Fruit fly (Drosophila melanogaster) whole organism, prepupa: Measurements from ENCODE around the gene ebd1.

Experiments used
- Blimp-1 ChIP-seq: fragments of 200-800 bp; sonication (Bioruptor generic); optimal IDR thresholded peaks from 3 replicates; lab custom pipeline; 2017; ENCODE audit warnings: missing biosample characterization, missing genetic modification characterization, mild to moderate bottlenecking, moderate library complexity, missing genetic modification reagents
- CG10669 ChIP-seq: fragments of 200-800 bp; sonication (Bioruptor generic); optimal IDR thresholded peaks from 3 replicates; lab custom pipeline; 2018; ENCODE audit warnings: missing biosample characterization, mild to moderate bottlenecking, missing genetic modification characterization, moderate library complexity
- CG11294 ChIP-seq: fragments of 200-800 bp; sonication (Bioruptor generic); IDR thresholded peaks from 2 replicates; pipeline ENCODE4 v1.3.6; 2022; ENCODE audit warnings: missing biosample characterization, missing genetic modification characterization
- CG15336 ChIP-seq: fragments of 200-800 bp; sonication (Bioruptor generic); IDR thresholded peaks from 2 replicates; pipeline ENCODE4 v1.3.6; 2022; ENCODE audit warnings: missing biosample characterization, missing genetic modification characterization
- CG1621 ChIP-seq: fragments of 200-800 bp; sonication (Bioruptor generic); optimal IDR thresholded peaks from 3 replicates; lab custom pipeline; 2018; ENCODE audit warnings: missing biosample characterization, mild to moderate bottlenecking, missing genetic modification characterization
- CG16779 ChIP-seq: fragments of 200-800 bp; sonication (Bioruptor generic); optimal IDR thresholded peaks from 3 replicates; lab custom pipeline; 2017; ENCODE audit warnings: missing biosample characterization, mild to moderate bottlenecking, missing genetic modification characterization
- CG31627 ChIP-seq: fragments of 200-800 bp; sonication (Bioruptor generic); optimal IDR thresholded peaks from 3 replicates; lab custom pipeline; 2016; ENCODE audit warnings: missing biosample characterization, missing genetic modification characterization
- CG32006 ChIP-seq: fragments of 200-800 bp; sonication (Bioruptor generic); optimal IDR thresholded peaks from 3 replicates; lab custom pipeline; 2017; ENCODE audit warnings: missing biosample characterization, mild to moderate bottlenecking, missing genetic modification characterization
- CG4318 ChIP-seq: fragments of 200-800 bp; sonication (Bioruptor generic); optimal IDR thresholded peaks from 3 replicates; lab custom pipeline; 2017; ENCODE audit warnings: missing biosample characterization, mild to moderate bottlenecking, missing genetic modification characterization
- CG6163 ChIP-seq: fragments of 200-800 bp; sonication (Bioruptor generic); IDR thresholded peaks from 3 replicates; pipeline ENCODE4 v1.3.6; 2022; ENCODE audit warnings: missing biosample characterization, missing genetic modification characterization
- CG6276 ChIP-seq: fragments of 200-800 bp; sonication (Bioruptor generic); optimal IDR thresholded peaks from 2 replicates; lab custom pipeline; 2017; ENCODE audit warnings: missing biosample characterization, mild to moderate bottlenecking, missing genetic modification characterization
- CG6792 ChIP-seq: fragments of 200-800 bp; sonication (Bioruptor generic); optimal IDR thresholded peaks from 3 replicates; lab custom pipeline; 2016; ENCODE audit warnings: missing biosample characterization, missing genetic modification characterization
- CG7368 ChIP-seq: fragments of 200-800 bp; sonication (Bioruptor generic); optimal IDR thresholded peaks from 3 replicates; lab custom pipeline; 2016; ENCODE audit warnings: missing biosample characterization, missing genetic modification characterization
- CG8119 ChIP-seq: fragments of 200-800 bp; sonication (Bioruptor generic); IDR thresholded peaks from 3 replicates; pipeline ENCODE4 v1.3.6; 2022; ENCODE audit warnings: missing biosample characterization, missing genetic modification characterization
- CG8632 ChIP-seq: fragments of 200-800 bp; sonication (Bioruptor generic); optimal IDR thresholded peaks from 3 replicates; lab custom pipeline; 2016; ENCODE audit warnings: missing biosample characterization, missing genetic modification characterization
- Eip75B ChIP-seq: fragments of 200-800 bp; sonication (Bioruptor generic); optimal IDR thresholded peaks from 3 replicates; lab custom pipeline; 2016; ENCODE audit warnings: missing biosample characterization, missing genetic modification characterization
- Eip78C ChIP-seq: fragments of 200-800 bp; sonication (Bioruptor generic); peaks from one replicate; lab custom pipeline; 2016; ENCODE audit warnings: missing biosample characterization, missing genetic modification characterization
- Ets21C ChIP-seq: fragments of 200-800 bp; sonication (Bioruptor generic); optimal IDR thresholded peaks from 3 replicates; lab custom pipeline; 2016; ENCODE audit warnings: missing biosample characterization, missing genetic modification characterization
- Ets96B ChIP-seq: fragments of 200-800 bp; optimal IDR thresholded peaks from 2 replicates; lab custom pipeline; 2019; ENCODE audit warnings: missing biosample characterization, mild to moderate bottlenecking, missing genetic modification characterization, moderate library complexity
- Gug ChIP-seq: fragments of 200-800 bp; sonication (Bioruptor generic); IDR thresholded peaks from 2 replicates; pipeline ENCODE4 v1.3.6; 2022; ENCODE audit warnings: missing biosample characterization, missing genetic modification characterization
- Hr38 ChIP-seq: sonication (Bioruptor generic); optimal IDR thresholded peaks from 2 replicates; lab custom pipeline; 2016; ENCODE audit warnings: missing biosample characterization, missing genetic modification characterization
- Hr39 ChIP-seq: fragments of 200-800 bp; sonication (Bioruptor generic); optimal IDR thresholded peaks from 2 replicates; lab custom pipeline; 2016; ENCODE audit warnings: missing biosample characterization, missing genetic modification characterization
- Hr4 ChIP-seq: fragments of 200-800 bp; sonication (Bioruptor generic); optimal IDR thresholded peaks from 3 replicates; lab custom pipeline; 2016; ENCODE audit warnings: missing biosample characterization, missing genetic modification characterization
- Lpt ChIP-seq: fragments of 200-800 bp; sonication (Bioruptor generic); optimal IDR thresholded peaks from 3 replicates; lab custom pipeline; 2016; ENCODE audit warnings: missing biosample characterization, missing genetic modification characterization
- Smox ChIP-seq: fragments of 200-800 bp; sonication (Bioruptor generic); optimal IDR thresholded peaks from 3 replicates; lab custom pipeline; 2016; ENCODE audit warnings: missing biosample characterization, missing genetic modification characterization
- Sox102F ChIP-seq: fragments of 200-800 bp; sonication (Bioruptor generic); optimal IDR thresholded peaks from 2 replicates; lab custom pipeline; 2016; ENCODE audit warnings: missing biosample characterization, mild to moderate bottlenecking, missing genetic modification characterization
- Sox14 ChIP-seq: fragments of 200-800 bp; sonication (Bioruptor generic); optimal IDR thresholded peaks from 3 replicates; lab custom pipeline; 2016; ENCODE audit warnings: missing biosample characterization, missing genetic modification characterization
- Sox15 ChIP-seq: fragments of 200-800 bp; sonication (Bioruptor generic); optimal IDR thresholded peaks from 3 replicates; lab custom pipeline; 2016; ENCODE audit warnings: missing biosample characterization, missing genetic modification characterization
- achi ChIP-seq: fragments of 200-800 bp; sonication (Bioruptor generic); optimal IDR thresholded peaks from 3 replicates; lab custom pipeline; 2016; ENCODE audit warnings: missing biosample characterization, missing genetic modification characterization
- acj6 ChIP-seq: fragments of 200-800 bp; sonication (Bioruptor generic); optimal IDR thresholded peaks from 3 replicates; lab custom pipeline; 2016; ENCODE audit warnings: missing biosample characterization, missing genetic modification characterization
- cyc ChIP-seq: fragments of 200-800 bp; sonication (Bioruptor generic); optimal IDR thresholded peaks from 3 replicates; lab custom pipeline; 2016; ENCODE audit warnings: missing biosample characterization, missing genetic modification characterization
- dsx ChIP-seq: fragments of 200-800 bp; optimal IDR thresholded peaks from 3 replicates; lab custom pipeline; 2019; ENCODE audit warnings: missing biosample characterization, mild to moderate bottlenecking, missing genetic modification characterization, moderate library complexity; ENCODE audit not compliant: poor library complexity, severe bottlenecking
- eg ChIP-seq: fragments of 200-800 bp; sonication (Bioruptor generic); IDR thresholded peaks from 3 replicates; pipeline ENCODE4 v1.3.6; 2022; ENCODE audit warnings: missing biosample characterization, missing genetic modification characterization
- esn ChIP-seq: fragments of 200-800 bp; sonication (Bioruptor generic); optimal IDR thresholded peaks from 2 replicates; lab custom pipeline; 2016; ENCODE audit warnings: missing biosample characterization, mild to moderate bottlenecking, missing genetic modification characterization, moderate library complexity
- fd59A ChIP-seq: fragments of 200-800 bp; sonication (Bioruptor generic); optimal IDR thresholded peaks from 2 replicates; lab custom pipeline; 2017; ENCODE audit warnings: missing biosample characterization, mild to moderate bottlenecking, missing genetic modification characterization, missing genetic modification reagents
- fd85E ChIP-seq: fragments of 200-800 bp; sonication (Bioruptor generic); optimal IDR thresholded peaks from 3 replicates; lab custom pipeline; 2016; ENCODE audit warnings: missing biosample characterization, missing genetic modification characterization
- fkh ChIP-seq: fragments of 200-800 bp; sonication (Bioruptor generic); optimal IDR thresholded peaks from 3 replicates; lab custom pipeline; 2017; ENCODE audit warnings: missing biosample characterization, mild to moderate bottlenecking, missing genetic modification characterization, moderate library complexity
- lz ChIP-seq: fragments of 200-800 bp; sonication (Bioruptor generic); optimal IDR thresholded peaks from 3 replicates; lab custom pipeline; 2016; ENCODE audit warnings: missing biosample characterization, missing genetic modification characterization
- salr ChIP-seq, 2 experiments: fragments of 200-800 bp; sonication (Bioruptor generic); optimal IDR thresholded peaks; 3 replicates each; lab custom pipeline; 2016 to 2018; ENCODE audit warnings: missing biosample characterization in 2 of 2, missing genetic modification characterization in 2 of 2, mild to moderate bottlenecking in 1 of 2
- spab ChIP-seq: fragments of 200-800 bp; sonication (Bioruptor generic); optimal IDR thresholded peaks from 2 replicates; lab custom pipeline; 2017; ENCODE audit warnings: missing biosample characterization, mild to moderate bottlenecking, missing genetic modification characterization, missing genetic modification reagents
- ss ChIP-seq, 2 experiments: fragments of 200-800 bp; sonication (Bioruptor generic); optimal IDR thresholded peaks; 2 replicates in 1 of 2; 3 replicates in 1 of 2; lab custom pipeline; 2017 to 2018; ENCODE audit warnings: mild to moderate bottlenecking in 2 of 2, missing biosample characterization in 2 of 2, missing genetic modification characterization in 2 of 2, moderate library complexity in 1 of 2
- svp ChIP-seq: fragments of 200-800 bp; sonication (Bioruptor generic); peaks from one replicate; lab custom pipeline; 2016; ENCODE audit warnings: missing biosample characterization, missing genetic modification characterization
- topi ChIP-seq: fragments of 200-800 bp; sonication (Bioruptor generic); optimal IDR thresholded peaks from 3 replicates; lab custom pipeline; 2016; ENCODE audit warnings: missing biosample characterization, missing genetic modification characterization

ebd1 gene

dm6 chr3L:699368-700150 is 14.2 kb upstream of the ebd1 start (continued):
- TF ChIP-seq Sox102F (peak; percentile 42), Ets96B (tag; lab: Kevin White, UChicago) (peak; percentile 67), CG6276 (GFP tag; lab: Kevin White, UChicago) (peak; percentile 10), ss (GFP tag; optimal IDR thresholded peaks at IDR 0.05; lab: Kevin White, UChicago) (peak; percentile 2 to 18), CG10669 (GFP tag; lab: Kevin White, UChicago) (peak; percentile 55), acj6 (peak; percentile 42), achi (peak; percentile 51), topi (peak; percentile 46), CG11294 (GFP tag; lab: Robert Waterston, UW) (no peak), Sox14 (GFP tag; lab: Kevin White, UChicago) (peak; percentile 57), fd59A (GFP tag; lab: Kevin White, UChicago) (peak; percentile 41), Hr38 (GFP tag; lab: Kevin White, UChicago) (no peak), lz (GFP tag; lab: Kevin White, UChicago) (peak; percentile 49), Smox (peak; percentile 47), Lpt (peak; percentile 7), CG32006 (peak; percentile 77), Hr4 (peak; percentile 43), CG1621 (peak; percentile 36), spab (GFP tag; lab: Kevin White, UChicago) (peak; percentile 68), Gug (GFP tag; lab: Robert Waterston, UW) (no peak), CG4318 (GFP tag; lab: Kevin White, UChicago) (peak; percentile 47), CG8632 (GFP tag; lab: Kevin White, UChicago) (peak; percentile 38), dsx (no peak), svp (peak; percentile 30), salr (GFP tag; optimal IDR thresholded peaks at IDR 0.05; lab: Kevin White, UChicago) (peak; percentile 5 to 29), Eip75B (GFP tag; lab: Kevin White, UChicago) (peak; percentile 66), CG31627 (peak; percentile 56), fkh (peak; percentile 80), CG16779 (tag; lab: Kevin White, UChicago) (no peak), Ets21C (GFP tag; lab: Kevin White, UChicago) (no peak), CG8119 (GFP tag; lab: Robert Waterston, UW) (peak; percentile 20; the same call in 1 of the 3 replicates), CG6163 (GFP tag; lab: Robert Waterston, UW) (peak; percentile 16; the same call in 1 of the 3 replicates)
- TF ChIP-seq, all 60 proteins: peak for 41

DNA sequence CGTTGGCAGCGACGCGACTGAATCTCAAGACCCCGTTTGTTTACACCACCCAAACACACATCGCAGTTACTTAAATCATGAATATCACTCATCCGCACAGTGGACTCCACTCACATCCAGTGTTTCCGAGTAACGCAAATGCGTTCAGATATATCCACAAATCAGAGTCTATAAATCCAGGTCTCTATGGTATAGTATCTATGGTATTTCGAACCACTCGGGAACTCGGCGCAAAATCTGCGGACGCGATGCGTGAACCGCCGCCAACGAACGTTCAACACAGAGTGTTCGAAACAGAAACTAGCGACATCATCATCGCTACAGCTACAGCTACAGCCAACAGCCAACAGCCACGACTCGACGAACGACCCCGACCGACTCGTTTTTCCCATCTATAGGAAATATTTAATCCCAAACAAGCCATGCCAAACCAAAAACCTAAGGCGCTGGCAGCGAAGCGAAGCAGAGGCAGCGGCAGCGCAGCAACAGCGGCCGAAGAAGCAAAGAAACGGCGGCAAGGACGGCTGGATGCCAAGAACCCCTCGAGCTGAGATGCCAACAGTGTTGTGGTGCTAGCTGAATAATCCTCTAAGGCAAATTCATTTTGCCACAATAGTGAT is 13.5 kb upstream of the ebd1 start, which contains the start of gene CG13894:
TSS of gene CG13894 (minus strand) at position 397 of the 620 bp plus-strand sequence.
- TF ChIP-seq CG6276 (GFP tag; lab: Kevin White, UChicago) = no peak
- no peak for TF ChIP-seq acj6
- TF ChIP-seq Eip78C (GFP tag; lab: Kevin White, UChicago) = peak; percentile 40
- TF ChIP-seq CG6792 (GFP tag; lab: Kevin White, UChicago) = peak; percentile 16
- TF ChIP-seq fkh = peak; percentile 47
- no peak for TF ChIP-seq Eip75B (GFP tag; lab: Kevin White, UChicago)

dm6 chr3L:697724-698123 is 12.4 kb upstream of the ebd1 start:
- TF ChIP-seq spab (GFP tag; lab: Kevin White, UChicago) (no peak), Hr39 (GFP tag; lab: Kevin White, UChicago) (no peak), fd59A (GFP tag; lab: Kevin White, UChicago) (no peak), Smox (no peak), CG7368 (GFP tag; lab: Kevin White, UChicago) (no peak), fd85E (GFP tag; lab: Kevin White, UChicago) (no peak), eg (GFP tag; lab: Robert Waterston, UW) (no peak), Lpt (no peak), Eip75B (GFP tag; lab: Kevin White, UChicago) (no peak), esn (GFP tag; lab: Kevin White, UChicago) (no peak), CG1621 (no peak), salr (GFP tag; optimal IDR thresholded peaks at IDR 0.05; lab: Kevin White, UChicago) (no peak), Ets96B (tag; lab: Kevin White, UChicago) (no peak), cyc (GFP tag; lab: Kevin White, UChicago) (no peak), CG10669 (GFP tag; lab: Kevin White, UChicago) (no peak), Blimp-1 (GFP tag; lab: Kevin White, UChicago) (no peak), CG4318 (GFP tag; lab: Kevin White, UChicago) (no peak), CG15336 (GFP tag; lab: Robert Waterston, UW) (no peak), Sox15 (no peak)
